Fruit fly (Drosophila melanogaster): ENCODE measurements around the gene viaf.

Gene viaf

dm6 chr3L:11972879-11973278, 20.1 kb downstream of the viaf start, which contains the start of gene Muc68E:
Gene Muc68E (minus strand): TSS chr3L:11972979.
- TF ChIP-seq OdsH (GFP tag; optimal IDR thresholded peaks at IDR 0.05) (no peak), HLH106 (tag; optimal IDR thresholded peaks at IDR 0.05) (no peak), sv (GFP tag; optimal IDR thresholded peaks at IDR 0.05) (no peak), woc (GFP tag; optimal IDR thresholded peaks at IDR 0.05) (no peak), dl (GFP tag; optimal IDR thresholded peaks at IDR 0.05; ENCODE audit: insufficient read depth in 1 of 2, partially characterized antibody in 2 of 2) (no peak), Sp1 (GFP tag; optimal IDR thresholded peaks at IDR 0.05) (no peak), CG32264 (GFP tag; optimal IDR thresholded peaks at IDR 0.05) (no peak), Vsx2 (GFP tag; optimal IDR thresholded peaks at IDR 0.05; ENCODE audit: partially characterized antibody) (no peak), Hnf4 (GFP tag; optimal IDR thresholded peaks at IDR 0.05) (no peak), foxo (GFP tag; optimal IDR thresholded peaks at IDR 0.05) (no peak), dsf (GFP tag; optimal IDR thresholded peaks at IDR 0.05; ENCODE audit: borderline replicate concordance) (no peak), sage (GFP tag; optimal IDR thresholded peaks at IDR 0.05) (no peak), GATAd (GFP tag; optimal IDR thresholded peaks at IDR 0.05) (no peak), N (GFP tag; optimal IDR thresholded peaks at IDR 0.05) (no peak)

- TF ChIP-seq lola (GFP tag; optimal IDR thresholded peaks at IDR 0.05) (no peak), HLH106 (tag; optimal IDR thresholded peaks at IDR 0.05) (no peak), Hr83 (GFP tag; optimal IDR thresholded peaks at IDR 0.05; ENCODE audit: poor library complexity, severe bottlenecking) (no peak), tai (GFP tag; optimal IDR thresholded peaks at IDR 0.05) (no peak)
Measured at dm6 chr3L:11966104-11966503, 26.9 kb downstream of the viaf start, which contains the start of gene prc. Gene prc (minus strand): TSS chr3L:11966131.

DNA sequence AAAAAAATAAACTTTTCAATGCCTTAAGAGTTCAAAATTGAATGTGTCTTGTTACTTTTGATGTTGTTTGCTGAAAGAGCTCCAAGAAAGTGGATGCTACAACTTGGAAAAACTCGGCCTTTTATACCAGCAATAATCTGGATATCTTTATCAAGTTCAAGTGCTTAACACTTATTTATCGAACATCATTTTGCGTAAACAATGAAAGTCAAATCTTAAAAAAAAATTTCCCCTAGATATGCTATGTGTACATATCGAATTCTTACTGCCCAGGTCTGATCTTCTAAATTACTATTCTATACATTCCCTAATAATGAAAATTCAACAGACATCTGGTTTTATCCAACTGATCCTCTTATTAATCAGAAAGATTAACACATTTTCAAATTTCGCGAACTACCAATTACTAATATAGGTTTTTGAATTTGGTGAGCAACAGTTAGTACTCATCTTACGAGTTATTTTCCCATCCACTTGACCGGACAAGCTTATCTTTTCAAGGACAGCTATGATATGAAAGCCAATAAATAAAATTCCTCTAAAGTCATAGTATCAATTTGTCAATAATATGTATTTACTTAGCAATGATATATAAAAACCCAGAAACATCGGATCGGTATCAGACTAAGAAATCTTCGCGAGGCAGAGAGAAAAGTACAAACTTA, 35.2 kb downstream of the viaf start, which contains the start of the genes CG11570 and CG43294:
TSS of gene CG11570 (minus strand) at position 101 of the 665 bp plus-strand sequence.
TSS of gene CG43294 (plus strand) at position 615 of the 665 bp plus-strand sequence.
- TF ChIP-seq tai (GFP tag; optimal IDR thresholded peaks at IDR 0.05) (no peak), Sp1 (GFP tag; optimal IDR thresholded peaks at IDR 0.05) (no peak), dmrt93B (GFP tag; optimal IDR thresholded peaks at IDR 0.05) (no peak), pan (optimal IDR thresholded peaks at IDR 0.05) (no peak), woc (GFP tag; optimal IDR thresholded peaks at IDR 0.05) (no peak), GATAd (GFP tag; optimal IDR thresholded peaks at IDR 0.05) (no peak)

dm6 chr3L:11953783-11954182, 39.2 kb downstream of the viaf start, which contains the start of gene CG7248:
Gene CG7248 (plus strand): TSS chr3L:11954083.
- TF ChIP-seq Sp1 (GFP tag; optimal IDR thresholded peaks at IDR 0.05): no peak
- no peak for TF ChIP-seq woc (GFP tag; optimal IDR thresholded peaks at IDR 0.05)
- TF ChIP-seq usp (GFP tag; optimal IDR thresholded peaks at IDR 0.05): no peak
- TF ChIP-seq CG9705 (GFP tag; optimal IDR thresholded peaks at IDR 0.05): no peak
- no peak for TF ChIP-seq br (GFP tag; optimal IDR thresholded peaks at IDR 0.05)
- TF ChIP-seq dmrt93B (GFP tag; optimal IDR thresholded peaks at IDR 0.05): no peak
- no peak for TF ChIP-seq h (GFP tag; optimal IDR thresholded peaks at IDR 0.05)
- TF ChIP-seq lola (GFP tag; optimal IDR thresholded peaks at IDR 0.05): no peak
- TF ChIP-seq HLH106 (tag; optimal IDR thresholded peaks at IDR 0.05): no peak
- TF ChIP-seq Abd-B (GFP tag; optimal IDR thresholded peaks at IDR 0.05): no peak
- no peak for TF ChIP-seq GATAd (GFP tag; optimal IDR thresholded peaks at IDR 0.05)
- TF ChIP-seq sage (GFP tag; optimal IDR thresholded peaks at IDR 0.05): no peak
- TF ChIP-seq Vsx2 (GFP tag; optimal IDR thresholded peaks at IDR 0.05; ENCODE audit: partially characterized antibody): no peak
- TF ChIP-seq brk (GFP tag; optimal IDR thresholded peaks at IDR 0.05): no peak
- no peak for TF ChIP-seq Dif (GFP tag; optimal IDR thresholded peaks at IDR 0.05; ENCODE audit: partially characterized antibody)
- TF ChIP-seq CrebA (GFP tag; optimal IDR thresholded peaks at IDR 0.05; ENCODE audit: borderline replicate concordance): no peak

- no peak for TF ChIP-seq h (GFP tag; optimal IDR thresholded peaks at IDR 0.05)
Measured at dm6 chr3L:11953217-11953616, 39.8 kb downstream of the viaf start, which contains the start of gene obst-G. Gene obst-G (minus strand): TSS chr3L:11953317.

- no peak for TF ChIP-seq Myc (optimal IDR thresholded peaks at IDR 0.05)
- no peak for TF ChIP-seq rgr (GFP tag; optimal IDR thresholded peaks at IDR 0.05)
- no peak for TF ChIP-seq dl (GFP tag; optimal IDR thresholded peaks at IDR 0.05; ENCODE audit: insufficient read depth in 1 of 2, partially characterized antibody in 2 of 2)
- no peak for TF ChIP-seq br (GFP tag; optimal IDR thresholded peaks at IDR 0.05)
Measured at dm6 chr3L:11949539-11949938, 43.4 kb downstream of the viaf start, which contains the start of gene CG17826. Gene CG17826 (plus strand): TSS chr3L:11949839.

Data from whole organism, wandering third instar larva.